Fruit fly (Drosophila melanogaster): Measurements from ENCODE around the gene CG12239.

- TF ChIP-seq Myc (optimal IDR thresholded peaks at IDR 0.05) (no peak), woc (GFP tag; optimal IDR thresholded peaks at IDR 0.05) (peak; percentile 4), pan (optimal IDR thresholded peaks at IDR 0.05) (no peak), CG32264 (GFP tag; optimal IDR thresholded peaks at IDR 0.05) (peak; percentile 30)
These were observed 27.7 kb upstream of the CG12239 start, which contains the start of the genes MAPk-Ak2 and CG42699 for dm6 chrX:5764001-5764892.

Measured in whole organism, wandering third instar larva.